Worm (Caenorhabditis elegans): ENCODE data around the gene dagl-2.

The dagl-2 gene

DNA sequence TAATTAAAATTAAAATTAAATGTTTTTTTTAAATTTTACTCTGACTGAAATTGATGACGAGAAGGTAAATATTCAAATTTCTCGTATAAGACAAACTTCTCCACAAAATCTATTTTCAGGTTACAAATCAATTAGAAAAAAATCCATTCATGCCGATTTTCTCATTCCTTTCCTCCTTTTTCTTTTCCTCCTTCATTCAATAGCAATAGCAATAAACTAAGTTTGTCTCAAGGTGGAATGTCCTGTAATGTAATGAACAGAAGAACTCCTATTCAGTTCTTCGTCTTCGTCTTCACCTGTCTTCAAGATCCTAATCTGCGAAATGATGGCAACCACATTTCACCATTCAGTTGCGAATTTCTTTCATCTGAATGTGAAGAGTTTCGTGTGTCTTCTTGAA, 32.7 kb upstream of the dagl-2 start, which contains the start of gene dac-1:
TSS of gene dac-1 (plus strand) at position 301 of the 400 bp plus-strand sequence.
- TF ChIP-seq dmd-4 (tag; optimal IDR thresholded peaks at IDR 0.05), result no peak
- TF ChIP-seq ZK546.5 (tag; optimal IDR thresholded peaks at IDR 0.05), result no peak
- TF ChIP-seq nhr-25 (tag; optimal IDR thresholded peaks at IDR 0.05), result no peak
- no peak for TF ChIP-seq ama-1 (optimal IDR thresholded peaks at IDR 0.05)
- no peak for TF ChIP-seq nhr-10 (tag; optimal IDR thresholded peaks at IDR 0.05)
- TF ChIP-seq lin-11 (tag; optimal IDR thresholded peaks at IDR 0.05), result no peak
- TF ChIP-seq nhr-21 (tag; optimal IDR thresholded peaks at IDR 0.05), result no peak
- TF ChIP-seq lin-39 (tag; optimal IDR thresholded peaks at IDR 0.05), result no peak
- no peak for TF ChIP-seq Y55F3AM.14 (GFP tag; optimal IDR thresholded peaks at IDR 0.05)
- TF ChIP-seq snpc-4 (tag; optimal IDR thresholded peaks at IDR 0.05), result no peak
- TF ChIP-seq zag-1 (tag; optimal IDR thresholded peaks at IDR 0.05), result no peak
- TF ChIP-seq sma-3 (GFP tag; optimal IDR thresholded peaks at IDR 0.05), result no peak
- TF ChIP-seq sem-4 (tag; optimal IDR thresholded peaks at IDR 0.05), result no peak
- no peak for TF ChIP-seq lin-13 (GFP tag; optimal IDR thresholded peaks at IDR 0.05)
- no peak for TF ChIP-seq gmeb-1 (tag; optimal IDR thresholded peaks at IDR 0.05)
- no peak for TF ChIP-seq F13H6.1 (tag; optimal IDR thresholded peaks at IDR 0.05)
- TF ChIP-seq unc-62 (GFP tag; optimal IDR thresholded peaks at IDR 0.05), result no peak

DNA sequence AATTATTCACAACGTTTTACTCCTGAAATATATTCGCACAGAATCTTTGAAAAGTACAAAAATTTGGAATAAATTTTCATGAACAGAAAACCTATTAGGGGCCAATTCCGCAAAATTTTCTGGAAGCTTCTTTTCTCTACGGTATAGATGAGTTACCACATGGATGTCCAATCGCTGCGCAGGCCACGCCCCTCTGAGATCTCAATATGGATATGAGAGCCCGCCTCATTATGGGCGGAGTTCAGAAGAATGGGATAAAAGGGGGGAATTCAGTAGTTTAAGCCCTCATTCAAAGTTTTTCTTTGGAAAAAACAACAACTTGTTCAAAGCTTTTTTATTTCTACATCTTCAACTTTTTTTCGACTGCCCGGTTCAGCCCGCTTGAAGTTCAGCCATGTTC, 28.4 kb upstream of the dagl-2 start, which contains the start of gene daf-7:
TSS of gene daf-7 (plus strand) at position 301 of the 400 bp plus-strand sequence.
- TF ChIP-seq lin-39 (tag; optimal IDR thresholded peaks at IDR 0.05) (no peak), nhr-21 (tag; optimal IDR thresholded peaks at IDR 0.05) (no peak), ceh-16 (tag; optimal IDR thresholded peaks at IDR 0.05) (no peak), nhr-129 (tag; optimal IDR thresholded peaks at IDR 0.05) (no peak), nhr-25 (tag; optimal IDR thresholded peaks at IDR 0.05) (no peak), lsy-2 (tag; optimal IDR thresholded peaks at IDR 0.05) (no peak)

DNA sequence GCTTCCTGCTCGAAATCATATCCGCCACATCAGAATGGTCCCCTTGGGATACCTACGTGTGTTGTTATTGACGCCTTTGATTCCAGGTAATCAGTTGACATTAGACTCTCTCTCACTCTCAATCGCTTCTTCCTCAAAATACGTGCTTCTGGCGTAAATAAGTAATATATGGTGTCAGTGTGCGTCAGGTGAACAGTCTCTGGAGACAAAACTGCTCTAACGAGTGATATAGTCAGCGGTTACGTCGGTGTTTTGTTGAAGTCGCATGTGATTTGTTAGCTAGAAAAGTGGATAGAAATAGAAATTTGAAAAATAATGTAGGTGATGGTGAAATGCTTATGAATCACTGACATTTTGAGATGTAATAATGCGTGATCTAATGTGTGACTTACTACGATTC, 18.9 kb upstream of the dagl-2 start:
- TF ChIP-seq alr-1 (tag; optimal IDR thresholded peaks at IDR 0.05) (no peak), nhr-23 (tag; optimal IDR thresholded peaks at IDR 0.05) (no peak), ceh-16 (tag; optimal IDR thresholded peaks at IDR 0.05) (no peak), ama-1 (optimal IDR thresholded peaks at IDR 0.05) (no peak), fos-1 (tag; optimal IDR thresholded peaks at IDR 0.05) (no peak), nhr-12 (tag; optimal IDR thresholded peaks at IDR 0.05) (no peak), C34F6.9 (tag; optimal IDR thresholded peaks at IDR 0.05) (no peak)

DNA sequence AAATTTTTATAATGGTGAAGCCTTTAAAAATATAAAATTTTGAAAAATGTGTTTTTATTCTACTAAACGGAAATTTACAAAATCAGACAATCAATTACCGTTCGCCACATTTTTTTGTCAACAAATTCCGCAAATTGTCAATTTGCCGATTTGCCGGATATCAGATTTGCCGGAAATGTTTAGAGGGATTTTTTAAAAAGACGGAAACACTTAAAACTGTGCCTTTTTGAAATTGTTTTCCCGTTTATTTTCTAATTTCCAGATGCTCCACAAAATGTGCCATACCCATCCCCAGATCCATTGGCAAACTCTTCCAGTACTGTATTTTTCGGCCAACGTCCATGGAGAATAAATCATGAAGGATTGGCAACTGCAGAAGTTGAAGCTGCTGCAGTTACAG, 14.4 kb upstream of the dagl-2 start:
- no peak for TF ChIP-seq alr-1 (tag; optimal IDR thresholded peaks at IDR 0.05)
- TF ChIP-seq sma-3 (GFP tag; optimal IDR thresholded peaks at IDR 0.05), result no peak
- TF ChIP-seq snpc-4 (tag; optimal IDR thresholded peaks at IDR 0.05), result no peak
- no peak for TF ChIP-seq unc-62 (GFP tag; optimal IDR thresholded peaks at IDR 0.05)
- TF ChIP-seq unc-39 (tag; optimal IDR thresholded peaks at IDR 0.05), result no peak
- no peak for TF ChIP-seq ztf-4 (tag; optimal IDR thresholded peaks at IDR 0.05)
- no peak for TF ChIP-seq F13H6.1 (tag; optimal IDR thresholded peaks at IDR 0.05)
- no peak for TF ChIP-seq aly-2 (tag; optimal IDR thresholded peaks at IDR 0.05)
- TF ChIP-seq dmd-4 (tag; optimal IDR thresholded peaks at IDR 0.05), result no peak
- no peak for TF ChIP-seq ceh-82 (tag; optimal IDR thresholded peaks at IDR 0.05)
- TF ChIP-seq nhr-11 (tag; optimal IDR thresholded peaks at IDR 0.05), result no peak
- no peak for TF ChIP-seq nhr-129 (tag; optimal IDR thresholded peaks at IDR 0.05)
- no peak for TF ChIP-seq ztf-1 (GFP tag; conservative IDR thresholded peaks at IDR 0.05)
- TF ChIP-seq nhr-6 (tag; optimal IDR thresholded peaks at IDR 0.05), result no peak
- TF ChIP-seq skn-1 (tag; optimal IDR thresholded peaks at IDR 0.05), result no peak
- no peak for TF ChIP-seq zag-1 (tag; optimal IDR thresholded peaks at IDR 0.05)

DNA sequence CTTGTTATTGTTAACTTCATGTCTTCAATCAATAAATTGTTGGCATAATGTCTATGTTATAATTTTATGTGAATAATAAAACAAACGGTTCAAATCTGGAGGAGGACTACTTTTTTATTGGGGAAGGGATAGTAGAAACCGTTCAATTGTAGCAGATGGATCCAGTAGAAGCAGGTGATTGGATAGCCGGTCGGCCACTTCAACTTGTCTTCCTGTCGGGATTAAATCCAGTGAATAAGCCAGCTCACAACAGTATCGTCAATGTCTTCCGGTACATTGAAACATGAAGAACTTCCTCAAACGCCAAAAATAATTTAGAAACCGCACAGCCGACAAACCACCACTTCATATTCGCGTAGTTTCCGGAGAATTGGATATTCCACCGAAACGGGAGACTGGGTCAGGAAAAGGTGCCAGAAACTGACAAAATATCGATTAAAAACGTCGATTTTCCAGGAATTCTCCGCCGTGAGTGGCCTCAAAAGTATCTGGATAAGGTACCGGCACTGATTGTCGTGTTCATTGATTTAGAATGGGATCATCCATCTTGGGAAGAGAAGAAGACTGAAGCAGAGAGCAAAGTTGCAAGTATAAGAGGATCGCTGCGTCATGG, 12.0 kb upstream of the dagl-2 start, which contains the start of gene trpp-11:
TSS of gene trpp-11 (plus strand) at position 153 of the 613 bp plus-strand sequence.
- TF ChIP-seq elt-3 (tag; optimal IDR thresholded peaks at IDR 0.05), result no peak
- no peak for TF ChIP-seq crh-2 (tag; optimal IDR thresholded peaks at IDR 0.05)
- TF ChIP-seq zag-1 (tag; optimal IDR thresholded peaks at IDR 0.05), result no peak
- TF ChIP-seq gmeb-1 (tag; optimal IDR thresholded peaks at IDR 0.05), result no peak
- TF ChIP-seq unc-55 (GFP tag; optimal IDR thresholded peaks at IDR 0.05), result no peak
- no peak for TF ChIP-seq nhr-21 (tag; optimal IDR thresholded peaks at IDR 0.05)
